Worm (Caenorhabditis elegans): ENCODE measurements around the gene srt-64.

ce11 chrV:5146394-5146793, 23.1 kb downstream of the srt-64 start, which contains the start of gene F14F9.6:
- no peak for TF ChIP-seq tab-1 (GFP tag; IDR thresholded peaks at IDR 0.05)
- no peak for TF ChIP-seq ref-1 (GFP tag; conservative IDR thresholded peaks at IDR 0.05)
- no peak for TF ChIP-seq ztf-29 (GFP tag; IDR thresholded peaks at IDR 0.05)

Data from whole organism, midembryonic.